Fruit fly (Drosophila melanogaster) ovary, adult (tissue): ENCODE results near the gene Sgs3.

ENCODE experiments used
- CG17801 ChIP-seq: fragments of 200-800 bp; optimal IDR thresholded peaks from 2 replicates; lab custom pipeline; 2019; ENCODE audit warnings: missing biosample characterization, mild to moderate bottlenecking, missing genetic modification characterization, moderate library complexity; ENCODE audit not compliant: partially characterized antibody

The Sgs3 gene

DNA sequence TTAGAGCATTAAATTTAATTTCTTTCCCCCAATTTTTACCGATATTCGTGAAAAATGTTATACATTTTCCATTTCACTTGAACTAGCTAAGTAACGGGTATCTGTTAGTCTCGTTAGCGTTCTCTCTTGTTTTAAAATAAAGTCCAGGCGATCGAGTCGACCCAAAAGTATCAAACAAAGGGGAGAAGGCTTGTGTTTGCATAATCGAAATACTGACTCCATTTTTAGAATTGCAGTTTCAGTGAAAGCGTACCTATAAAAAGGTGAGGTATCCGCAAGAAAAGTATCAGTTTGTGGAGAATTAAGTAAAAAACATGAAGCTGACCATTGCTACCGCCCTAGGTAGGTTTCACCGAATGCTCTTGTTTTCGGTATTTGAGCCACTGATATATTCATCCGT is at the start of gene Sgs3:
Gene Sgs3 (plus strand): TSS at position 301 of the 400 bp plus-strand sequence.
- TF ChIP-seq CG17801 (GFP tag; lab: Kevin White, UChicago), result no peak

DNA sequence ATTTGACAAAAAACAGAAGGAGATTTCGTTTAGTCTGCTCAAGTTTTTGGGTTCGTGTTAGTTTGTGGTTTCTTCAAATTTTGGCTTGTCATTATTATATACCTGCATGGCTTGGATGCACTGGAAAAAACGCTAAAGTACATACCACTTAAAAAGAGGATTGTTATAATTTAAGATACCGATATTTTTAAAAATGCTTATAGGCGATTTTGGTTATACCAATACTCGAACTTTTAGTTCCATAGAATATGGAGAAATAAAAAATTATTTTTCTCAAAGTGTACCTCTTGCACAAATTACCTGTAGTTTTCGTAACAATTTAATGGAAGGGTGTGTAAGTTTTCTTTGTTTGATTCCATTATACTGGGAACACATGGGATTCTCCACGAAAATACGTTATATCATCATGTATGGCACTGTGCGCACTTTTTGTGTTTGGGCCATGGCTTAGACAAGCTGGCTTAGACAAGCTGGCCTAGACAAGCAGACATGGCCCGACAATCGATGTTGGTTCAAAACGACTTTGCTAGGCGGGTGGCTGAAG is 46.6 kb upstream of the Sgs3 start, which contains the start of gene Fum3:
Gene Fum3 (minus strand): TSS at position 494 of the 544 bp plus-strand sequence.
- TF ChIP-seq CG17801 (GFP tag; lab: Kevin White, UChicago), result no peak

DNA sequence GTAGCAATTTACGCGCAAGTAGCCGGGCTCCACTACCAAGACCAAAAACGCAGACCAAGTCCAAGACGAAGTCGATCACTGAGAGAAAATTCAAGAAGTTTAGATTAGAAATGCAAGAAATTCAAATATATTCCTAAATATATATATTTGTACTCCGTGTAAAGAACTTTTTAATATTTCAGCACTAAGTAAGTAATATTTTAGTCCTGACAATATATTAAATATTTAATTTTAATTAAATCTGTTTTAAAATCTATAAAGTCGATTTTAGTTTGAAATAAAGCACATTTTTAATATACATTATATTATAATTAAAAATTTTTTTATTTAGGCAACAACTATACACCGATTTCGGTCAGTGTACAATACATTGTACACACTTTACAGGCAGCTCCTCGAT is 45.0 kb upstream of the Sgs3 start:
- TF ChIP-seq CG17801 (GFP tag; lab: Kevin White, UChicago), result no peak

DNA sequence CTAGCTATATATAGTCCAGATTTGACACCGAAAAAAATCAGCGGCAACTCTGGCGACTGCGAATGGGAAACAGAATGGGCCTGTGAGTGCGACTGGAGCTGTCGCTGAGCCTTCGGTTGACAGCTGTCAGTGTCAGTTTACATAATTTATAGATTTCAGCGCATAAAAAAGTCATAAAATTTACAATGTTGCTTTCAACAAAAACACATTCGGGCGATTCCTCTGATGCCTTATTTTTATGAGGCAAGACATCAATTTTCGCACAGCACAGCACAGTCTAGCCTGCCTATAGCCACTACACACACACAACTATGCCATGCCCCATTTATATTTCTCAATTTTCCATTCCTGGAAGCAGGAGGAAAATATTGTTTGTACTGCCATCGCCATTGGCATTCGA is 39.6 kb upstream of the Sgs3 start:
- TF ChIP-seq CG17801 (GFP tag; lab: Kevin White, UChicago), result no peak

DNA sequence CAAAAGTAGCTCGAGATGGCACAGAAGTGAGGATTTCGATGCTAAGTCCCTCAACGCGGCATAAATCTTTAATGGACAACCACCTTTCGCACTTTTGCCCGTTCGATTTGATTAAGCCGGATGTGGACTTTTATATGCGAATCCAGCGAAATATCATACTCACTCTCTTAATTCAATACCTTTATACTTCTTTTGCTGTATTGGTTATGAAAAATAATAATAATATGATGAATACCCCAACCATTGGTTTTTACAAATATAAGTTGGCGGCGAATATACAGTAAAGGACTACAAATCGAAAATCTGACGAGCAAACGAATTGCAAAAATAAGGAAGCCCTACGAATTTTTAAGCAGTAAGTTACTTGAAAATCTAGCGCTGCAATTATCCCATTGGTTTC is 39.0 kb upstream of the Sgs3 start, which contains the start of gene Vha16-3:
Gene Vha16-3 (plus strand): TSS at position 301 of the 400 bp plus-strand sequence.
- TF ChIP-seq CG17801 (GFP tag; lab: Kevin White, UChicago), result no peak

DNA sequence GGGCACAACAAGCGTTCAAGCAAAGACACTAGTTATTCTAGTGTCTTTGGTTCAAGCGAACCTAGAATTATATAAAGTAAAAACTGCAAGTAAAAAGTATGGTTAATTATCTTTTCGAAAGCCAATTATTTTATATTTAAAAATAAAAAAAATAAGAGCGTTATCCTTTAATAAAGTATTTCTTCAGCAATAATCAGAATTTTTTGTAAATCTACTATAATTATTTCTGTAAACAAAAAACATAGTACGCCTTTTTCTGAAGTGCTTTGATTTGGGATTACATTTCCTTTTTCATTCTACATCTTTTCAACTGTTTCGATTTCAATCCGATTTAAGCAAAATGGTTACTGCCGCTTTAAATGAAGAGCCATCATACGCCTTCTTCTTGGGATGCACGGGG is 37.4 kb upstream of the Sgs3 start, which contains the start of gene Vha16-2:
Gene Vha16-2 (plus strand): TSS at position 301 of the 400 bp plus-strand sequence.
- no peak for TF ChIP-seq CG17801 (GFP tag; lab: Kevin White, UChicago)

DNA sequence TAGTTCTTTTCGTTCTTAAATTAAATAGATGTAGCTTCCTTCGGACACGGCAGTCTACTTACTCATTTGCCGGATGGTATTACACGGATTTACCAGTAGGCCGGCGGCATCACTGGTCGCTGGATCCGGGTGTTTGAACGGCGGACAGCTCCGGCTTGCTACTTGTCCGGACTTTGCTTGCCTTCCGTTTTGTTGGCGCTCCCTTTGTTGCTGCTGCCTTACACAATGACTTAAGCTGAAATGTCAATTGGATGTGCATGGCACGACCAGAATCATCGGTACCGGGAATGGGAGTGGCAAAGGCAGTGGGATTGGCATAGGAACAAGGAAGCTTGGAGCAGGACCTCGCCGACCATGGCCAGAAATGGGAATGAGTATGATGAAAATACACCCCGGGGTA is 31.7 kb upstream of the Sgs3 start:
- TF ChIP-seq CG17801 (GFP tag; lab: Kevin White, UChicago), result no peak

DNA sequence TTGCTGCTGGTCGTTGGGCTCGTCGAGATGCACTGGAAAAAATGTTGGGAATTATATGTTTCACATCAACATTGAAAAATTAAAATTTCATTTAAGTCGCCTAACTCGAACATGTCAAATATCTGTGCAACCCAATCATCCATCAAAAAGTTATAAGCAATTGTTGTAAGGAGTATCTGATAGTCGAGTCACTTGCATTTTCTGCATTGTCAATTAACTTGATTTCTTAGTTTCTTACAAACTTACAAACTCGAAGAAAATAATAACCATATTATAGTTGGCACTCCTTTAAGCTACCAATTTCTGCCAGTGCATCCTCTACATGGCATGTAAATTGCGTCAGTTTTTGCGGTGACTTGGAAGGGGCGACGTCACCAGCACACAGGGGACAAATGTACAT is 28.9 kb upstream of the Sgs3 start:
- no peak for TF ChIP-seq CG17801 (GFP tag; lab: Kevin White, UChicago)

DNA sequence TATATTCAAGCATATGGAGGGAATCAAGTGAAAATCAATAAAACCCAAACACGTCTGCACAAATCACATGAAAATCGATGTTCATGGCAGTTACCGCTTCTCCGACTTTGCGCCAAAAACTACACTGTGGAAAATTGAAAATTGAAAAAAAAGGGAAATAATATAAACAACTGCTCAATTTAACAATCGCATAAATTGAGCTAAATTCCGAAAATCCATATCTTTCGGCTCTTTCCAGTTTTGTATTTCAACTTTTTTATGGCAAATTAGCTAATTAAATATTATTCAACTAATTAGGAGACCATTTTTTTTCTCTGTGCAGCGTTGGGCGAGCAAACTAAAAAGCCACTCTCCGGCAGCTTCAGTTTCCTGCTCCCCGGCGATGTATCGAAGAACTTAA is 27.5 kb upstream of the Sgs3 start:
- TF ChIP-seq CG17801 (GFP tag; lab: Kevin White, UChicago), result no peak

DNA sequence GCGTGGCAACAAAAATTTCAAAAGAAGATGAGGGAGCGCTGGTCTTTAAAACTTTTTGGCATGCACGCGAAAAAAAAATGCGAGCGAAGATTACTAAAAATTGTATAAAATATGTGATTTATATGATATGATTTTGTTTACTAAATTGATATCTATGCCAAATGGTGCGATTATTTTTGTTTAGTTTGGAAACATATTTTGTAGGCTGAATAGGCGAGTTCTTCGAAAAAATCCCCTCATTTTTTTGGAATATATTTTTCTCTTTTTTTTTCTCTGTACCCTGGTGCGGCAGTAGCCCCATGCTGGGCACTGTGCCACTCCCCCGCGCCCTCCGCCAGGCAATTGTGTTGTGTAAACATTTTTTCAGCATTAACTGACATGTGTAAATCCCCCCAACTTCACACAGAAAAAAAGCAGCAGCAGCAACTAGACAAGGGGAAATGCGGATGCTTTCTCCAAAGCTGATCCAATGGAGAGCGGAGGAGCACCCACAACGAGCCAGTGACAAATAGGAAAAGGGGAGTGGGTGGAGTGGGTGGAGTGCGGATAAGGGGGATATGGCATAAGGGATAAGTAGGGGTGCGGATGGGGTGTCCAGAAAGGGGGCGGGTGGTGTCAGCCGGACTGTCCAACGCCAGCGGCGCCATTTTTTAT is 25.9 kb upstream of the Sgs3 start:
- TF ChIP-seq CG17801 (GFP tag; lab: Kevin White, UChicago), result no peak

DNA sequence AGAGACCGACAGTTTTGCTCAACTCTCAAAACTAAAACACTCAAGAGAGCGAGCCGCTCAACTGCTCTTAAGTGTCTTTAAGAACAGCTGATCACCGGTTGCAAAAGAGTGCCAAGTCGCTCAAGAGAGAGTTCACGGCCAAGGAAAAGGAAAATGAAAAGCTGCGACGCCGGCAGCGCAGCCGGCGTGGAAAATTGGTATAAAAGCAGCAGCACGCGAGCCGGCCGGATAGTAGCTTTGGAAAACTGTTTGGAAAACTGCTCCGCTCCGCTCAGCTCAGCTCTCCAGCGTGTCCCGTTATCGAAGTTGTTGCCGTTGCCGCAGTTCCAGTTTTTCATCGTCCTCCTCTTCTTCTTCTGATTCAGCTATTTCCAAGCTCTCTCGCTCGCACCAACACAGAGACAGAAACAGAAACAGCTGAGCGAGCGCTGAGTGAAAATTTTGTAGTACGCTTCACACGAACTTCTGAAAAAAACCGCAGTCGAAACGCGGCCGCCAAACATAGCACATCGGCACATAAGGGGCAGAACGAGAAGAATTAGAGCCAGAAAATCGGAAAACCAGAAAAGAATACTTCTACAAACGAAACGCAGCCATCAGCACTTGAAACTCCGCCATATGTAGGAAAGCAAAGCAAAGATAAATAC is 24.6 kb upstream of the Sgs3 start, which contains the start of gene chrb:
Gene chrb (plus strand): TSS at position 224 of the 647 bp plus-strand sequence.
- TF ChIP-seq CG17801 (GFP tag; lab: Kevin White, UChicago), result peak; percentile 55

DNA sequence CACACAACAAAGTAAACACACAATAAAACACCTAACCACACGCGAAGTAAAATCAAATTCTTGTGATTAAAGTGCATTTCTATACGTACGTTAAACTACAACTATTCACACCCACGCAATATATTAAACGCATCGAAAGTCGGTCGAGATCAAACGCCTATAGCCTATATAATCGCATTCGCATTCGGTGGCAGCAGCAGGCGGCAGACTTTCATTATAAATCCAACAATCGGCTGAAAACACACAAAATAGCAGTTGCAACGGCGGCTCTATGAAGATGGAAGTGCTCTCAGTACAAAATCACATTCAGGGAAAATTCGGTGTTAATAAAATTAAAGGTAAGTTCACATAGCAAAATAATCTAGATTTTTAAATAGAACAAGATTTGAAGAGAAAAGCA is 23.8 kb upstream of the Sgs3 start:
- no peak for TF ChIP-seq CG17801 (GFP tag; lab: Kevin White, UChicago)

DNA sequence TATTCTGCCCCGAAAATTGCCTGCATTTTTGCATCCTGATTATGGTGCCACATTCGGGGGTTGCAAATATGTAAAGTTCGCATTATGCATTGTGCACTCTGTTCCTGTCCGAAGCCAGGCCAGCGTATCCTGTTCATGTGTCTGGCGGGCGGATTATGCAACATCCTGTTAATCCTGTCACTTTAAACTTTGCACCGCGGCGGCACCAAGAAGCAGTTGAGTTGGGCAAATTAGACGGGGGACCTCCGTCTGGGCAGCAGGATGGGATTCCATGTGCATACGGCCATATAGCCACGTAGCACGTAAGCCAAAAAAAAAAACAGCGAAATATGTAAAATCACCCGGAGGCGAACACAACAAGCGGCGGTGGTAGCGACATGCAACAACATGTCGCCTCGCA is 22.5 kb upstream of the Sgs3 start:
- TF ChIP-seq CG17801 (GFP tag; lab: Kevin White, UChicago), result no peak

DNA sequence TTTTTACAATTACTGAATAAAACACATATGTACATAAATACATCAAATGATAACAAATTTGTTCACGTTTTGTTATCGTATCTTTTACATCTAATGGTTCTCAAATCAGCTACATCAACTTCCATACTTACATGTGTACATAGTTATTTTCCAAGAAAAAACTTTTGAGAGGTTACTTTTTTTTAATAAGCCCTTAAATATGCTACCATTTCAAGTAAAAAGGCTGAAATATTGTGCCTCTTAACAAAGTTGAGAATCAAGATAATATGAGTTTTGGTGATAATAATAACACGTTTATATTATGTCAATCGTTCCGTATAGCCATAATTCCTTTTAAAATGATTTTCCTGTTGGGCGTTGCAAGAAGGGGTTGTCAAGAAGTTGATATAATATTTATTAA is 21.5 kb upstream of the Sgs3 start:
- no peak for TF ChIP-seq CG17801 (GFP tag; lab: Kevin White, UChicago)

DNA sequence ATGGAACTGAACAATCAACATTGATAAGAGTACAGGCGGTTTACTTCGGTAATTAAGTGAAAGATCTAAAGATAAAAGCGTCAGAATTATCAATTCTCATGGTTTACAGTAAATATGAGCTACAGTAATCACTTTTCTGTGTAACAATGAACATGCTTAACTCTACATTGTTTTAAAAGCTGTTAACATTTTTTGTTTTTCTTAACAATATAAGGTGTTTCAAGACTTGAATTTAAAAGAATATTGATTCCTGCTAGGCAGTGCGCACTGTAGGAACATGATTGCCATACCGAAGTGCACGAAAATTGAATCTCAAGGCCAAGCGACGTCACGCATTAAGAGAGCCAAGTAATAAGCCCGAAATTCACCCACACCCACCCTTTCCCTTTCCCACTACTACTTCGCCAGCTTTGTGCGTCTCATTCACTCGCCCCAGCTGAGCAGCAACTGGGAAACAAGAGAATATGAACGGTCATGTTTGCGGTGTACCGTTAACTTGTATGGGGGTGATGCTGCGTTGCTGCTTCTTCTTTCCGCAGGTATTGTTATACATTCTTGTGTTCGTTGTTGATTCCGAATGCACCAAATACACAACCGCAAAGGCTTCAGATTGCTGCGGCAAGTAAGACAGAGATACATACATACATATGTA is 20.7 kb upstream of the Sgs3 start:
- peak; percentile 82 for TF ChIP-seq CG17801 (GFP tag; lab: Kevin White, UChicago)
